Worm (Caenorhabditis elegans): ENCODE results near the gene mcm-2.

Gene mcm-2

DNA sequence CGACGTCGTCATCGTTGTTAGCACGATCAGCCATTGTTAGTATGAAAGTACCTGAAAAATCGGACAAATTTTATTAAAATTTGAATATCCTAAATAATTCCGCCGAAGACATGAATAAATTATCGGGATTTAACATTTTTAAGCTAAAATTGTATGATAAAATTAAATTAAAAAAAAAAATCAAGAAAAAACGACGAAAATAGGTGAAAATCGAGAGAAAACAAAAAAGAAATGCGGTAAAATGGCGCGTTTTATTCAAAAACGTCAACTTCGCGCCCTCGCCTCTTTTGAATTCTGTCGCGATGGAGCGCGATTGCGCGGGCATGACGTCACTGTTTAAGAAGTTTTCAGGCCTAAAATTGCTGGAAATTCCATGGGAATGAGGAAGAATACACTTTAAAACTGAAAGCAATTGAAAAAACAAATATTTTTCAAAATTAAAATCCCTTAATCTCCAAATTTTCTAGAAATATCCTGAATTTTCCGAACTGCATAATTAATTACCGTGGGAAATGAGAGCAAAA lies at the start of gene mcm-2:
Gene mcm-2 (minus strand): TSS at position 51 of the 524 bp plus-strand sequence.
- TF ChIP-seq ceh-9 (tag; optimal IDR thresholded peaks at IDR 0.05) (no peak), pha-4 (tag; optimal IDR thresholded peaks at IDR 0.05) (peak; percentile 67), mdl-1 (tag; optimal IDR thresholded peaks at IDR 0.05) (no peak), ZK546.5 (tag; optimal IDR thresholded peaks at IDR 0.05) (no peak), nhr-11 (tag; optimal IDR thresholded peaks at IDR 0.05) (no peak), tbx-2 (tag; optimal IDR thresholded peaks at IDR 0.05) (no peak), nhr-23 (tag; optimal IDR thresholded peaks at IDR 0.05) (peak; percentile 25), hmg-11 (tag; optimal IDR thresholded peaks at IDR 0.05) (no peak), ceh-82 (tag; optimal IDR thresholded peaks at IDR 0.05) (no peak), ama-1 (optimal IDR thresholded peaks at IDR 0.05) (no peak), elt-1 (tag; optimal IDR thresholded peaks at IDR 0.05) (peak; percentile 31), ztf-4 (tag; optimal IDR thresholded peaks at IDR 0.05) (no peak), sea-2 (GFP tag; optimal IDR thresholded peaks at IDR 0.05) (no peak), nhr-43 (tag; optimal IDR thresholded peaks at IDR 0.05; ENCODE audit: poor library complexity, severe bottlenecking) (no peak), elt-2 (tag; optimal IDR thresholded peaks at IDR 0.05) (peak; percentile 33), jun-1 (tag; optimal IDR thresholded peaks at IDR 0.05) (no peak), lsy-12 (tag; optimal IDR thresholded peaks at IDR 0.05) (no peak), ceh-16 (tag; optimal IDR thresholded peaks at IDR 0.05) (no peak), fkh-2 (tag; optimal IDR thresholded peaks at IDR 0.05) (no peak), egl-5 (tag; optimal IDR thresholded peaks at IDR 0.05) (no peak), eor-1 (tag; optimal IDR thresholded peaks at IDR 0.05) (no peak), nhr-77 (tag; optimal IDR thresholded peaks at IDR 0.05) (peak; percentile 15), fos-1 (tag; optimal IDR thresholded peaks at IDR 0.05) (no peak), R02D3.7 (tag; optimal IDR thresholded peaks at IDR 0.05) (peak; percentile 19), ztf-11 (tag; optimal IDR thresholded peaks at IDR 0.05) (no peak), snpc-4 (tag; optimal IDR thresholded peaks at IDR 0.05) (peak; percentile 14), zag-1 (tag; optimal IDR thresholded peaks at IDR 0.05) (no peak), fkh-10 (GFP tag; optimal IDR thresholded peaks at IDR 0.05) (no peak), nhr-67 (tag; optimal IDR thresholded peaks at IDR 0.05) (no peak), lin-15B (tag; optimal IDR thresholded peaks at IDR 0.05) (peak; percentile 81), lin-39 (tag; optimal IDR thresholded peaks at IDR 0.05) (no peak)

- no peak for TF ChIP-seq ZK546.5 (tag; optimal IDR thresholded peaks at IDR 0.05)
- peak; percentile 36 for TF ChIP-seq lsy-12 (tag; optimal IDR thresholded peaks at IDR 0.05)
- no peak for TF ChIP-seq sea-2 (GFP tag; optimal IDR thresholded peaks at IDR 0.05)
- TF ChIP-seq nhr-77 (tag; optimal IDR thresholded peaks at IDR 0.05) = no peak
- no peak for TF ChIP-seq egl-5 (tag; optimal IDR thresholded peaks at IDR 0.05)
- TF ChIP-seq nhr-67 (tag; optimal IDR thresholded peaks at IDR 0.05) = no peak
- TF ChIP-seq nhr-43 (tag; optimal IDR thresholded peaks at IDR 0.05; ENCODE audit: poor library complexity, severe bottlenecking) = peak; percentile 58
- TF ChIP-seq ama-1 (optimal IDR thresholded peaks at IDR 0.05) = peak; percentile 67
Measured at ce11 chrII:12055408-12056140, 49.1 kb upstream of the mcm-2 start.

DNA sequence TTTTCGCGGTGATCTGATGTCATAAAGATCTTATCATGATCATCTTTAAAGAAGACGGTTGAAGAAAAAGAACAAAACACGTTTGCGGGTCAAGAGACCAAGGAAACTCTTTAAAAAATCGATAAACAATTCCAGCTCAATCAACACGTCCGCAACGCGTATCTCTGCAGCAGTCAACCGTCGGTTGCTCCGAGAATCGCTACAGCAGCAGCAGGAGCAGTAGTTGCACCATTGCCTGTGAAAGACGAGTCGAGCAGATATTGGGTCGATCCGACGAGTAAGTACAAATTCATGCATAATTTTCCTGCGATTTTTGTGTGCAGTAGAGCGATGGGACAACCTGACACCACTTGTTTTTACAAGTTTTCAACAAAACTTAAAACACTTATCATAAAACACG lies 48.1 kb upstream of the mcm-2 start:
- peak; percentile 32 for TF ChIP-seq nhr-43 (tag; optimal IDR thresholded peaks at IDR 0.05; ENCODE audit: poor library complexity, severe bottlenecking)
- TF ChIP-seq pqm-1 (tag; optimal IDR thresholded peaks at IDR 0.05) = no peak
- no peak for TF ChIP-seq nhr-237 (tag; optimal IDR thresholded peaks at IDR 0.05)
- TF ChIP-seq ama-1 (optimal IDR thresholded peaks at IDR 0.05) = peak; percentile 78
- no peak for TF ChIP-seq unc-62 (GFP tag; optimal IDR thresholded peaks at IDR 0.05)
- peak; percentile 6 for TF ChIP-seq nfya-1 (tag; optimal IDR thresholded peaks at IDR 0.05; ENCODE audit: insufficient read depth)
- no peak for TF ChIP-seq fkh-10 (GFP tag; optimal IDR thresholded peaks at IDR 0.05)
- no peak for TF ChIP-seq ztf-11 (tag; optimal IDR thresholded peaks at IDR 0.05)
- TF ChIP-seq nhr-76 (tag; optimal IDR thresholded peaks at IDR 0.05) = no peak
- TF ChIP-seq elt-3 (tag; optimal IDR thresholded peaks at IDR 0.05) = no peak
